Worm (Caenorhabditis elegans): ENCODE results near the gene sphk-1.

DNA sequence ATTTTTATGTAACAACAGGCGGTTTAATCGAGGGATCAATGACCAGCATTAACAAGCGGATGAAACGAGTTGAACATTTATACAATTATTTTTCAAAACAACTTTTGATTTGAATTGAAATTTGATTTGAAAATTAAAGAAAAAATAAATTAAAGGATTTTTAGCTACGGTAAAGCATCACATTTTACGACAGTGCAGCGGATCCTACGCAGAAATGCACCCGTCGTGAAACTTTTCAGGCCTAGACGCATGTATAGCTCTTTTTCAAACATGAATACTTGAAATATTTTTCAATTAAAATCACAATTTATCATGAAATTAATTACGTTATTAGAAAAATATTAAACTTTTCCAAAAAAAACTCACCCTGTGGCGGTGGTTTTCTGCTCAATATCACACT, 410 bp downstream of the sphk-1 start:
- TF ChIP-seq alr-1 (tag; optimal IDR thresholded peaks at IDR 0.05) = no peak
- no peak for TF ChIP-seq mdl-1 (tag; optimal IDR thresholded peaks at IDR 0.05)
- TF ChIP-seq nhr-237 (tag; optimal IDR thresholded peaks at IDR 0.05) = no peak
- TF ChIP-seq nhr-11 (tag; optimal IDR thresholded peaks at IDR 0.05) = no peak
- no peak for TF ChIP-seq nhr-6 (tag; optimal IDR thresholded peaks at IDR 0.05)
- no peak for TF ChIP-seq nhr-10 (tag; optimal IDR thresholded peaks at IDR 0.05)
- TF ChIP-seq nhr-129 (tag; optimal IDR thresholded peaks at IDR 0.05) = no peak
- TF ChIP-seq Y55F3AM.14 (GFP tag; optimal IDR thresholded peaks at IDR 0.05) = no peak
- no peak for TF ChIP-seq ceh-16 (tag; optimal IDR thresholded peaks at IDR 0.05)
- no peak for TF ChIP-seq unc-62 (GFP tag; optimal IDR thresholded peaks at IDR 0.05)
